Fruit fly (Drosophila melanogaster) S2 (cell line): ENCODE measurements around the gene CG32192.

Experiments used
- CG8478 ChIP-seq: fragments of >200 bp; optimal IDR thresholded peaks from 2 replicates; lab custom pipeline; 2018
- CTCF ChIP-seq, 2 experiments: fragments of >200 bp; optimal IDR thresholded peaks; 2 replicates each; lab custom pipeline; 2018

The CG32192 gene

DNA sequence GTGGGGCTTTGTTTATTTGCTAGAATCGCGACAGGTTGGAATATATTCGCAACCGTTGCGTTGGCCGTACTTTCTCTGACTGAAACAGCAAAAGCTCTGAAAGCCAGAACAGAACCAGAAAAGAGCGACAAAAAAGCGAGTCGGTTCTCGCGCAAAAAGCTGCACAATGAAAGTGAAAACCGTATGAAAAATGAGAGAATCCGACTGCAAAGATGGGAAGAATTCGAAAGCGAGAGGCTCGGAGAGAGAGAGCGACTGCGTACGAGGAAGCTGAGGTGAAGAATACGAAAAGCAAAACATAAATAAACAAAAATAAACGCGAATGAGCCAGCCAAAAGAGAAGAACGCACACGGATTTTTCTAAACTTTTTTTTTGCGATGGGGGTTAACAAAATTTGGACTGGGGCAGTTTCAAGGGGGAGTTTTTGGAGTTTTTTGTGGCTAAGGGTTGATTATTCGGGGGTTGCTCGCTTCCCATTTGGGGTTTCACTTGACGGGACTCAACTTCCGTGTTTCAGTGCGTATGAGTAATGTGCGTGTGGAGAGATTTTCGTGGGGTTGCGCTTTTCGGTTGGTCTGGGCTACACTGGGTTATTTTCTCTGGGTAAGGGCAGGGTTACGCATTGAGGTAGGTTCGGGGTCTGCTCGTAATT lies 21.7 kb downstream of the CG32192 start:
- TF ChIP-seq CG8478 (lab: Kevin White, UChicago): no peak
- no peak for TF ChIP-seq CTCF (optimal IDR thresholded peaks at IDR 0.05; lab: Kevin White, UChicago)

DNA sequence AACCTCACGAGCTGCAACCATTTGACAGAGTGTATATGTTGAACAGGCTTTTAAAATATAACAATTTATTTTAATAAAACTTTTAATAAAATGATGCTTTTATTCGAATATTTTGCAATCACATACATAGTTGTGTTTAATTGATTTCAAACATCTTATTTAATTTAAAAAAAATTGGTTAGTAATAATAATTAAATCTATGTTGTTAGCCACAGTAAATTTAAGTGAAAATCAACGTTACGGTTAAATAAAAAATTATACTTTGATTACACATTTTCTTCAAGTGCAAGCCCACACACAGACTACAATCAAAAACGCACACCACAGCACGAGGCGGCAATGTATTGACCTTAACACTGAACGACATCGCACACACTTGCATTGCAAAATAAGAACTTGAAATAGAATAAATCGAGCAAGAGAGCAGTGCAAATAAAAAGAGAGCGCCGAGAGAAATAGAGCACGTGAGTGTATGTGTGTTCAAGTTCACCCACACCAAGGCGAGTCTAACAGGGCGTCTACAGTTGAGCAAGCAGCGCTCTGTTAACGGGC lies 22.9 kb downstream of the CG32192 start:
- TF ChIP-seq CTCF (optimal IDR thresholded peaks at IDR 0.05; lab: Kevin White, UChicago) (no peak), CG8478 (lab: Kevin White, UChicago) (no peak)

dm6 chr3L:18064632-18065482 lies 24.7 kb downstream of the CG32192 start, which contains the start of gene Eip75B:
Gene Eip75B (minus strand): TSS chr3L:18064696.
- TF ChIP-seq CTCF (optimal IDR thresholded peaks at IDR 0.05; lab: Kevin White, UChicago) (no peak), CG8478 (lab: Kevin White, UChicago) (no peak)

DNA sequence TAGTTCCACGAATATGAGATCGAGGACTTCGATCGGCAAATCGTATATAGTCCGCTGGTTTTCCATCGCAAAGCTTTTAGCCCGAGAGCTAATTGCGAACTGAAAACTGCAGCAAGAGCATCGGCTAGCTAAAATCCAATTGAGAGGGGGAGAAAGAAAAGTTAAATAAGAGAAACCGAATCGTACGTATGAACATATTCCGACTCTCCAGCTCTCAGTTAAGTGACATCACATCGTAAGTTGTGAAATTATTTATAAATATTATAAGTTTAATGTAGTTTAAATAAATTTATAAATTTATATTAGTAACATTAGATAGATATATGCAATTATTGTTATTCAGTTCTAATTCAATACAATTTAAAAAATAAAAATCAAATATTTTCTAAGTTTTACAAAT lies 29.9 kb downstream of the CG32192 start, which contains the start of gene CG44006:
Gene CG44006 (minus strand): TSS at position 101 of the 400 bp plus-strand sequence.
- TF ChIP-seq CG8478 (lab: Kevin White, UChicago) (no peak), CTCF (optimal IDR thresholded peaks at IDR 0.05; lab: Kevin White, UChicago) (no peak)

dm6 chr3L:18072023-18072422 lies 31.9 kb downstream of the CG32192 start, which contains the start of gene CG44005:
Gene CG44005 (minus strand): TSS chr3L:18072123.
- no peak for TF ChIP-seq CG8478 (lab: Kevin White, UChicago)

dm6 chr3L:18073559-18074134 lies 33.5 kb downstream of the CG32192 start, which contains the start of gene CG44004:
Gene CG44004 (minus strand): TSS chr3L:18073863.
- TF ChIP-seq CTCF (optimal IDR thresholded peaks at IDR 0.05; lab: Kevin White, UChicago): no peak
- no peak for TF ChIP-seq CG8478 (lab: Kevin White, UChicago)

DNA sequence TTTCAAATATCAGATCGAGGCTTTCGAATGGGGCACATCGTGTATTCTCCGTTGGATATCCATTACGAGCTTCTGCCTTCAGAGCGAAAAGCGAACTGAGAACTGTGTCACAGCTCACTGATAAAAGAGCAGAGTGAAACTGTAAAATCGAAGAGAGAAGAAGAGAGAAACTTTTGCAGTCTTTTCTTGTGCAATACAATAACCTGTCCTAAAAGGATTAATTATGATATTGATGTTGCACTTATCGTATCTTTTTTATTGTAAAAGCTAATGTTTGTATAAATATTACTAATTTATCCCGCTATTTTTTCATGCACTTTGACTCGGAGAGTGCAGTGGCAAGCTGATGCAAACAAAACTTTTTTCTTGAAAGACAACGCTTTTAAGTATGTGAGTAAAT lies 34.9 kb downstream of the CG32192 start:
- TF ChIP-seq CTCF (optimal IDR thresholded peaks at IDR 0.05; lab: Kevin White, UChicago): no peak
- TF ChIP-seq CG8478 (lab: Kevin White, UChicago): no peak

dm6 chr3L:18075853-18076252 lies 35.7 kb downstream of the CG32192 start:
- no peak for TF ChIP-seq CG8478 (lab: Kevin White, UChicago)
- no peak for TF ChIP-seq CTCF (optimal IDR thresholded peaks at IDR 0.05; lab: Kevin White, UChicago)

dm6 chr3L:18076649-18077048 lies 36.5 kb downstream of the CG32192 start:
- TF ChIP-seq CG8478 (lab: Kevin White, UChicago): no peak
- no peak for TF ChIP-seq CTCF (optimal IDR thresholded peaks at IDR 0.05; lab: Kevin White, UChicago)

dm6 chr3L:18077649-18078417 lies 37.7 kb downstream of the CG32192 start:
- no peak for TF ChIP-seq CTCF (optimal IDR thresholded peaks at IDR 0.05; lab: Kevin White, UChicago)
- no peak for TF ChIP-seq CG8478 (lab: Kevin White, UChicago)

DNA sequence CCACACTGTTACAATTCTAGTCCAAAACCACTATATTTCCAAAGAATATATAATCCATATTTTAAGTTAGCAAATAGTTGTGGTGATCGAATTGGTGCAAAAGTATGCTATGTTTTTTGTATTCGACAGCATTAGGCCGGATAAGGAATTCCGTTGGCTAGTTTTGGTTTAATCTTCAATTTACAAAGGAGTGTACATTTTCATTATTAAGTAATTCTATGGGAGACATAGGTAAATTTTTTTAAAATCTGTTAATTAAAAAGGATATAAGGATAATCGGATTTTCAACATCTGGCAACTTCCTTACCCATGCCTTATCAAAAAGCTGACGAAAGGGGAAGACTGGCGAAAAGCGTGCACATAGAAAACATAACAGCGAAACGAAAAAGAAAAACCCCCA lies 38.5 kb downstream of the CG32192 start:
- no peak for TF ChIP-seq CG8478 (lab: Kevin White, UChicago)
- no peak for TF ChIP-seq CTCF (optimal IDR thresholded peaks at IDR 0.05; lab: Kevin White, UChicago)

dm6 chr3L:18079123-18079522 lies 39.0 kb downstream of the CG32192 start:
- TF ChIP-seq CTCF (optimal IDR thresholded peaks at IDR 0.05; lab: Kevin White, UChicago) (no peak), CG8478 (lab: Kevin White, UChicago) (no peak)

dm6 chr3L:18079610-18080497 lies 39.7 kb downstream of the CG32192 start:
- TF ChIP-seq CG8478 (lab: Kevin White, UChicago) (no peak), CTCF (optimal IDR thresholded peaks at IDR 0.05; lab: Kevin White, UChicago) (no peak)
